Fruit fly (Drosophila melanogaster) whole organism, pupa: ENCODE measurements around the gene bon.
A peak's percentile ranks its signal among the peaks of the same experiment; 100 is the strongest.

Experiments
- CG10348 ChIP-seq: fragments of 200-800 bp; sonication (Bioruptor generic); IDR thresholded peaks from 2 replicates; pipeline ENCODE4 v1.3.6; 2022; ENCODE audit warnings: missing biosample characterization, missing genetic modification characterization
- CG12605 ChIP-seq: fragments of 200-800 bp; sonication (Bioruptor generic); IDR thresholded peaks from 2 replicates; pipeline ENCODE4 v1.3.6; 2022; ENCODE audit warnings: missing biosample characterization, missing genetic modification characterization
- CG13204 ChIP-seq: fragments of 200-800 bp; sonication (Bioruptor generic); optimal IDR thresholded peaks from 2 replicates; lab custom pipeline; 2018; ENCODE audit warnings: missing biosample characterization, mild to moderate bottlenecking, missing genetic modification characterization, moderate library complexity
- CG14655 ChIP-seq: fragments of 200-800 bp; sonication (Bioruptor generic); optimal IDR thresholded peaks from 3 replicates; lab custom pipeline; 2017; ENCODE audit warnings: mild to moderate bottlenecking, missing biosample characterization, missing genetic modification reagents, missing genetic modification characterization
- CG15710 ChIP-seq: fragments of 200-800 bp; sonication (Bioruptor generic); optimal IDR thresholded peaks from 2 replicates; lab custom pipeline; 2018; ENCODE audit warnings: missing biosample characterization, mild to moderate bottlenecking, missing genetic modification characterization, moderate library complexity
- CG17806 ChIP-seq: fragments of 200-800 bp; sonication (Bioruptor generic); optimal IDR thresholded peaks from 2 replicates; lab custom pipeline; 2018; ENCODE audit warnings: missing biosample characterization, mild to moderate bottlenecking, missing genetic modification characterization, moderate library complexity
- CG32121 ChIP-seq: fragments of 200-800 bp; sonication (Bioruptor generic); IDR thresholded peaks from 2 replicates; pipeline ENCODE4 v1.3.6; 2022; ENCODE audit warnings: missing biosample characterization, missing genetic modification characterization
- CG34367 ChIP-seq: fragments of 200-800 bp; sonication (Bioruptor generic); optimal IDR thresholded peaks from 2 replicates; lab custom pipeline; 2018; ENCODE audit warnings: missing biosample characterization, mild to moderate bottlenecking, missing genetic modification characterization
- CG4496 ChIP-seq: fragments of 200-800 bp; sonication (Bioruptor generic); IDR thresholded peaks from 3 replicates; pipeline ENCODE4 v1.3.6; 2022; ENCODE audit warnings: missing biosample characterization, missing genetic modification characterization
- CG8159 ChIP-seq: fragments of 200-800 bp; sonication (Bioruptor generic); optimal IDR thresholded peaks from 3 replicates; lab custom pipeline; 2018; ENCODE audit warnings: missing biosample characterization, mild to moderate bottlenecking, missing genetic modification characterization, moderate library complexity
- CG8301 ChIP-seq: fragments of 200-800 bp; sonication (Bioruptor generic); optimal IDR thresholded peaks from 2 replicates; lab custom pipeline; 2018; ENCODE audit warnings: missing biosample characterization, mild to moderate bottlenecking, missing genetic modification characterization
- CG9948 ChIP-seq: fragments of 200-800 bp; sonication (Bioruptor generic); optimal IDR thresholded peaks from 2 replicates; lab custom pipeline; 2018; ENCODE audit warnings: missing biosample characterization, mild to moderate bottlenecking, missing genetic modification characterization, moderate library complexity
- D1 ChIP-seq: fragments of 200-800 bp; sonication (Bioruptor generic); optimal IDR thresholded peaks from 2 replicates; lab custom pipeline; 2018; ENCODE audit warnings: missing biosample characterization, mild to moderate bottlenecking, missing genetic modification characterization, moderate library complexity
- EcR ChIP-seq: fragments of 200-800 bp; sonication (Bioruptor generic); optimal IDR thresholded peaks from 3 replicates; lab custom pipeline; 2019; ENCODE audit warnings: missing biosample characterization, missing genetic modification characterization, mild to moderate bottlenecking, moderate library complexity, missing genetic modification reagents
- Ets98B ChIP-seq: fragments of 200-800 bp; sonication (Bioruptor generic); IDR thresholded peaks from 2 replicates; pipeline ENCODE4 v1.3.6; 2022; ENCODE audit warnings: missing biosample characterization, missing genetic modification characterization
- Pif1A ChIP-seq: fragments of 200-800 bp; sonication (Bioruptor generic); optimal IDR thresholded peaks from 3 replicates; lab custom pipeline; 2016; ENCODE audit warnings: missing biosample characterization, missing genetic modification characterization
- Pif1B ChIP-seq: fragments of 200-800 bp; sonication (Bioruptor generic); optimal IDR thresholded peaks from 3 replicates; lab custom pipeline; 2016; ENCODE audit warnings: missing biosample characterization, missing genetic modification characterization
- Snoo ChIP-seq: fragments of 200-800 bp; sonication (Bioruptor generic); optimal IDR thresholded peaks from 3 replicates; lab custom pipeline; 2017; ENCODE audit warnings: missing biosample characterization, mild to moderate bottlenecking, missing genetic modification characterization, inconsistent platforms
- fd96Ca ChIP-seq: fragments of 200-800 bp; sonication (Bioruptor generic); IDR thresholded peaks from 3 replicates; pipeline ENCODE4 v1.3.6; 2022; ENCODE audit warnings: missing biosample characterization, missing genetic modification characterization
- gl ChIP-seq: fragments of 200-800 bp; sonication (Bioruptor generic); optimal IDR thresholded peaks from 2 replicates; lab custom pipeline; 2018; ENCODE audit warnings: missing biosample characterization, mild to moderate bottlenecking, missing genetic modification characterization
- rn ChIP-seq: fragments of 200-800 bp; sonication (Bioruptor generic); IDR thresholded peaks from 2 replicates; pipeline ENCODE4 v1.3.6; 2022; ENCODE audit warnings: missing biosample characterization, missing genetic modification characterization

Gene bon

dm6 chr3R:20550632-20551486 lies 42.1 kb upstream of the bon start:
- TF ChIP-seq CG10348 (GFP tag; lab: Robert Waterston, UW) (no peak), rn (GFP tag; lab: Robert Waterston, UW) (no peak), CG32121 (peak; percentile 72), CG8301 (peak; percentile 33), CG13204 (peak; percentile 60), CG34367 (peak; percentile 14), CG12605 (peak; percentile 69), fd96Ca (peak; percentile 63; the same call in 2 of the 3 replicates), Ets98B (peak; percentile 55), gl (peak; percentile 59), Pif1A (peak; percentile 38), CG8159 (tag; lab: Kevin White, UChicago) (no peak), CG14655 (peak; percentile 28), D1 (no peak), Pif1B (GFP tag; lab: Kevin White, UChicago) (peak; percentile 64), CG15710 (tag; lab: Kevin White, UChicago) (peak; percentile 13), CG9948 (tag; lab: Kevin White, UChicago) (no peak), CG17806 (tag; lab: Kevin White, UChicago) (peak; percentile 6), EcR (GFP tag; lab: Kevin White, UChicago) (no peak), Snoo (tag; lab: Kevin White, UChicago) (peak; percentile 27), CG4496 (GFP tag; lab: Robert Waterston, UW) (peak; percentile 73; the same call in 2 of the 3 replicates)

dm6 chr3R:20551487-20552079 lies 41.4 kb upstream of the bon start:
- TF ChIP-seq Pif1A (no peak), CG12605 (peak; percentile 37; the same call in 1 of the 2 replicates)

DNA sequence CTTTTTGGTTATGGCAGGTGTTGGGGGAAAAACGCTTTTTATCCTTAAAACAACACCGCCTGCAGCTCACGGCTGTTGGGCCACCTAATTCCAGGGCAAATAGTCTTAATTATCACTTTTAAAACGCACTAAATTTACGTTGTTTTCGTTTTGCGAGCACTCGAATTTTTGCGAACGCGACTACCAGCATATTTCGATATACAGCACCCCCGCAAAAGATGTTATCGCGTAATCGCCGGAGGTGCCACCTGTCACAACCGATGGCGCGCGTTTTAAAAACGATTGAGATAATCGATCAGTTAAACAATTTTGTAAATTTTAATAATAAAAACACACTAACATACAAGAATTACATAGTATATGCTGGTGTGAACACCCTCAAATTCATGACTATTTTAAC lies 40.8 kb upstream of the bon start, which contains the start of gene Stat92E:
Gene Stat92E, minus strand, starts transcription at position 219 of the 400 bp plus-strand sequence.
- TF ChIP-seq CG10348 (GFP tag; lab: Robert Waterston, UW): no peak
- TF ChIP-seq, all 21 proteins: peak for 0

DNA sequence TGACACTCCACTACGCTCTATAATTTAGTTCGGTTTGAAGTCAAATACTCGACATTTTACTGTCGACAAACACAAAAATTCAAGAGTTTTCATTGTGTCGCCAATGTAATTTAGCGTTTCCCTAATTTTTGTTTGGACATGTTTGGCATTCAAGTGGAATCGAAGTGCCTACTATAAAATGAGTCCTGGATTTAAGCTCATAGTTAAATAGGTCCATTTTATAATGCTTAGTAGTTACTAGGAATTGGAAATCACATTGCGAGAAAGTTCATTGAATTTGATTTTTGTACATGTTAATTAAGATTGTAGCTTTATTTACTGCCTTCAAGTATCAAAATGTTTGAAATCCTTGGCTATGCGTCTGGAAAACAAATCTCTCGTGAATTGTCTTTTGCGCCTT lies 38.6 kb upstream of the bon start, which contains the start of gene att-ORFB:
Gene att-ORFB, minus strand, starts transcription at position 101 of the 400 bp plus-strand sequence.
- TF ChIP-seq CG8159 (tag; lab: Kevin White, UChicago) (no peak), fd96Ca (no peak), Pif1A (no peak), CG15710 (tag; lab: Kevin White, UChicago) (no peak), Ets98B (no peak)

DNA sequence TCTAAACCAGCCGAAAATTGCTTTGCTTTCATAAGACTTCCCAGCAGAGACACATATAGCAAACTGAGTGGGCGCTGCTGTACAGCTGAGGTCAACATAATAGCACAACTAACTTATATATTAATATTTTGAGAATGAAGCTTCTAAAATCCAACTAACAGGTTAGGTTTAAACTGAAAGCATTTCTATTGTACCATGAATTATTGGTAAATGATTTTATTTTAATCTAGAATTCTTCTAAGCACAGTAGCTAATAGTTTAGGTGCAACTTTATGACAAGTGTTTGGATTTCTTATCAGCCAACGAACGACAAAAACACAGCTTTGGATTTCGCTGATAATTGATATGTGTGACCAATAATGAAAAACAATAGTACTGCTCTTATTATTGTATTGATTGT lies 37.9 kb upstream of the bon start:
- TF ChIP-seq Pif1B (GFP tag; lab: Kevin White, UChicago): peak; percentile 4
- peak; percentile 22 for TF ChIP-seq CG8301
- no peak for TF ChIP-seq CG13204
- peak; percentile 25 for TF ChIP-seq CG14655
- 0 out of 2 replicates have a peak, but pooled peaks have one; percentile 31 for TF ChIP-seq CG32121
- TF ChIP-seq Pif1A: peak; percentile 27

DNA sequence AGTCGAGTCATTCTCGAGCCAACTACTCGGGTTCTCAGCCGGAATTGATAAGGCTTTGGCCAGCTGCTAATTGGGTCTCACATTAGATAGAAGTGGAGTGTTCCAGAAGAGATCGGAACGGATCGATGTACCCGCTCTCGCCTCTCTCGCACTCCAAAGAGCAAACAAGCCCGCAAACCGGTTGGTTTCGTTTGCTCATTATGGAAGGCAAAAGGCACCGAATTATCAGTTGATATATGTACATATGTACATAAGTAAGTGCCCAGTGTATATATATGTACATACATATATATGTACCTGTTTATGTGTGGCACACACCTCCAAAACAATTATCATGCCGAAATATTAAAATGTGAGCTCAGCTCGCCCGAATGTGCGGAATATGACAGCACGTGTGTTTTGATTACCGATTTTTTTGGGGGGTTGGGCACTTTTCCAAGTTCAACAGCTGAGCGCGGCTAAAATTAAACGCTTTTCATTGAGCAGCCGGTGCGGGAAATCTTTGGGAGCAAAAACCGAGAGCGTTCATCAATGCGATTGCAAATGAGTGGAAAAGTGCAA lies 37.1 kb upstream of the bon start:
- no peak for TF ChIP-seq Ets98B
- TF ChIP-seq CG10348 (GFP tag; lab: Robert Waterston, UW): no peak
- TF ChIP-seq D1: no peak
- no peak for TF ChIP-seq EcR (GFP tag; lab: Kevin White, UChicago)
- TF ChIP-seq Pif1B (GFP tag; lab: Kevin White, UChicago): no peak
- TF ChIP-seq CG14655: no peak
- no peak for TF ChIP-seq fd96Ca
- no peak for TF ChIP-seq CG13204
- TF ChIP-seq CG17806 (tag; lab: Kevin White, UChicago): no peak
- no peak for TF ChIP-seq CG12605
- no peak for TF ChIP-seq rn (GFP tag; lab: Robert Waterston, UW)
- no peak for TF ChIP-seq CG4496 (GFP tag; lab: Robert Waterston, UW)
- no peak for TF ChIP-seq Snoo (tag; lab: Kevin White, UChicago)
- no peak for TF ChIP-seq gl
